Worm (Caenorhabditis elegans) whole organism, L1 larva: Measurements from ENCODE around the gene lgc-11.

Experiments used
- C16A3.4 ChIP-seq: fragments of 150-350 bp; optimal IDR thresholded peaks from 2 replicates; lab custom pipeline; 2014; ENCODE audit warnings: missing biosample characterization, missing genetic modification characterization
- blmp-1 ChIP-seq: fragments of 150-350 bp; optimal IDR thresholded peaks from 2 replicates; lab custom pipeline; 2014; ENCODE audit warnings: missing biosample characterization, missing genetic modification characterization
- ceh-63 ChIP-seq: fragments of 200-800 bp; sonication (Bioruptor generic); optimal IDR thresholded peaks from 2 replicates; lab custom pipeline; 2018; ENCODE audit warnings: mild to moderate bottlenecking, missing genetic modification characterization, missing compliant biosample characterization
- ceh-82 ChIP-seq, 3 experiments: fragments of 150-350 bp in 1 of 3; sonication (generic microtip) in 2 of 3; optimal IDR thresholded peaks; 2 replicates each; lab custom pipeline; 2014 to 2017; ENCODE audit warnings: missing biosample characterization in 3 of 3, missing genetic modification characterization in 3 of 3
- dpl-1 ChIP-seq, 3 experiments: fragments of 150-350 bp in 2 of 3; sonication (generic microtip) in 1 of 3; optimal IDR thresholded peaks; 2 replicates each; lab custom pipeline; 2014 to 2017; ENCODE audit warnings: missing biosample characterization in 3 of 3, missing genetic modification characterization in 3 of 3, missing genetic modification reagents in 3 of 3
- efl-1 ChIP-seq, 4 experiments: fragments of 150-350 bp; optimal IDR thresholded peaks in 3 of 4; peaks in 1 of 4; 1 replicate in 1 of 4; 2 replicates in 3 of 4; lab custom pipeline; 2014; ENCODE audit warnings: missing biosample characterization in 2 of 4, missing genetic modification characterization in 2 of 4, missing genetic modification reagents in 2 of 4
- egl-13 ChIP-seq: sonication (generic microtip); optimal IDR thresholded peaks from 2 replicates; lab custom pipeline; 2016; ENCODE audit warnings: missing genotype, missing genetic modification reagents, missing genetic modification characterization, missing compliant biosample characterization
- elt-2 ChIP-seq: sonication (generic microtip); optimal IDR thresholded peaks from 2 replicates; lab custom pipeline; 2016; ENCODE audit warnings: missing genetic modification characterization, mild to moderate bottlenecking, inconsistent platforms, missing compliant biosample characterization, missing genetic modification reagents
- elt-3 ChIP-seq, 6 experiments: fragments of 150-350 bp in 1 of 6; sonication (generic microtip); optimal IDR thresholded peaks; 2 replicates each; lab custom pipeline; 2017 to 2018; ENCODE audit warnings: missing biosample characterization in 6 of 6, missing genetic modification characterization in 6 of 6, inconsistent platforms in 1 of 6
- ets-5 ChIP-seq: fragments of 200-800 bp; sonication (Bioruptor generic); IDR thresholded peaks from 2 replicates; pipeline ENCODE4 v1.3.6; 2022; ENCODE audit warnings: missing genetic modification characterization, missing compliant biosample characterization
- fos-1 ChIP-seq: fragments of 150-350 bp; optimal IDR thresholded peaks from 2 replicates; lab custom pipeline; 2014; ENCODE audit warnings: missing biosample characterization, missing genetic modification characterization
- isw-1 ChIP-seq: fragments of 200-800 bp; sonication (Bioruptor generic); IDR thresholded peaks from 2 replicates; pipeline ENCODE4 v1.3.6; 2022; ENCODE audit warnings: missing genetic modification characterization, missing compliant biosample characterization
- lin-14 ChIP-seq: fragments of 200-800 bp; sonication (Bioruptor generic); optimal IDR thresholded peaks from 2 replicates; lab custom pipeline; 2018; ENCODE audit warnings: mild to moderate bottlenecking, missing genetic modification characterization, moderate library complexity, missing compliant biosample characterization
- lin-35 ChIP-seq, 2 experiments: fragments of 150-350 bp; optimal IDR thresholded peaks; 2 replicates each; lab custom pipeline; 2014; ENCODE audit warnings: missing biosample characterization in 2 of 2, missing genetic modification characterization in 2 of 2, missing genetic modification reagents in 2 of 2
- lir-3 ChIP-seq: sonication (generic microtip); optimal IDR thresholded peaks from 2 replicates; lab custom pipeline; 2016; ENCODE audit warnings: mild to moderate bottlenecking, missing genetic modification characterization, moderate library complexity, missing compliant biosample characterization; ENCODE audit not compliant: poor library complexity
- lsy-2 ChIP-seq, 2 experiments: fragments of 150-350 bp; optimal IDR thresholded peaks; 2 replicates each; lab custom pipeline; 2014; ENCODE audit warnings: missing biosample characterization in 2 of 2, missing genetic modification characterization in 2 of 2
- mdl-1 ChIP-seq, 2 experiments: fragments of 150-350 bp; optimal IDR thresholded peaks; 2 replicates each; lab custom pipeline; 2014 to 2017; ENCODE audit warnings: missing biosample characterization in 2 of 2, missing genetic modification characterization in 2 of 2, inconsistent platforms in 1 of 2
- mep-1 ChIP-seq: fragments of 150-350 bp; optimal IDR thresholded peaks from 2 replicates; lab custom pipeline; 2014; ENCODE audit warnings: missing biosample characterization, missing genetic modification characterization
- nhr-12 ChIP-seq: sonication (generic microtip); optimal IDR thresholded peaks from 2 replicates; lab custom pipeline; 2017; ENCODE audit warnings: missing biosample characterization, missing genetic modification characterization
- nhr-20 ChIP-seq: sonication (generic microtip); optimal IDR thresholded peaks from 2 replicates; lab custom pipeline; 2016; ENCODE audit warnings: mild to moderate bottlenecking, missing genetic modification characterization, missing compliant biosample characterization
- nhr-47 ChIP-seq: sonication (generic microtip); optimal IDR thresholded peaks from 2 replicates; lab custom pipeline; 2016; ENCODE audit warnings: mild to moderate bottlenecking, missing genetic modification characterization, moderate library complexity, missing compliant biosample characterization
- nhr-71 ChIP-seq: sonication (generic microtip); optimal IDR thresholded peaks from 2 replicates; lab custom pipeline; 2016; ENCODE audit warnings: mild to moderate bottlenecking, missing genetic modification characterization, moderate library complexity, missing compliant biosample characterization
- nhr-77 ChIP-seq: fragments of 150-350 bp; optimal IDR thresholded peaks from 2 replicates; lab custom pipeline; 2014; ENCODE audit warnings: missing biosample characterization, missing genetic modification characterization
- nhr-84 ChIP-seq: sonication (generic microtip); optimal IDR thresholded peaks from 2 replicates; lab custom pipeline; 2017; ENCODE audit warnings: missing biosample characterization, missing genetic modification characterization
- pqm-1 ChIP-seq: sonication (generic microtip); optimal IDR thresholded peaks from 3 replicates; lab custom pipeline; 2017; ENCODE audit warnings: missing biosample characterization, missing genetic modification characterization
- rnt-1 ChIP-seq: sonication (generic microtip); optimal IDR thresholded peaks from 2 replicates; lab custom pipeline; 2016; ENCODE audit warnings: mild to moderate bottlenecking, missing genetic modification characterization, moderate library complexity, missing compliant biosample characterization
- skn-1 ChIP-seq: fragments of 150-350 bp; optimal IDR thresholded peaks from 2 replicates; lab custom pipeline; 2014; ENCODE audit warnings: missing biosample characterization, missing genetic modification characterization
- snu-23 ChIP-seq: sonication (generic microtip); optimal IDR thresholded peaks from 2 replicates; lab custom pipeline; 2016; ENCODE audit warnings: missing genetic modification characterization, missing compliant biosample characterization
- swsn-7 ChIP-seq: sonication (generic microtip); optimal IDR thresholded peaks from 2 replicates; lab custom pipeline; 2016; ENCODE audit warnings: missing genetic modification characterization, missing compliant biosample characterization
- unc-130 ChIP-seq: fragments of 150-350 bp; optimal IDR thresholded peaks from 2 replicates; lab custom pipeline; 2017; ENCODE audit warnings: missing biosample characterization, missing genetic modification characterization, inconsistent platforms
- unc-62 ChIP-seq: fragments of 150-350 bp; optimal IDR thresholded peaks from 2 replicates; lab custom pipeline; 2014; ENCODE audit warnings: missing biosample characterization, missing genetic modification reagents, missing genetic modification characterization
- unc-86 ChIP-seq: sonication (generic microtip); optimal IDR thresholded peaks from 2 replicates; lab custom pipeline; 2016; ENCODE audit warnings: missing genetic modification characterization, missing compliant biosample characterization
- zag-1 ChIP-seq: fragments of 150-350 bp; optimal IDR thresholded peaks from 2 replicates; lab custom pipeline; 2014; ENCODE audit warnings: missing biosample characterization, missing genetic modification characterization
- ztf-11 ChIP-seq, 2 experiments: sonication (generic microtip); optimal IDR thresholded peaks; 2 replicates each; lab custom pipeline; 2016 to 2017; ENCODE audit warnings: missing genetic modification characterization in 2 of 2, missing biosample characterization in 1 of 2, missing compliant biosample characterization in 1 of 2

The lgc-11 gene

ce11 chrX:7493020-7493419, 13.4 kb downstream of the lgc-11 start, which contains the start of gene F48E3.2:
TSS of gene F48E3.2 (minus strand) at chrX:7493120.
- TF ChIP-seq skn-1 (tag; lab: Kevin White, UChicago) = no peak
- no peak for TF ChIP-seq C16A3.4 (tag; lab: Kevin White, UChicago)
- TF ChIP-seq efl-1 (optimal IDR thresholded peaks at IDR 0.05; lab: Kevin White, UChicago) = no peak
- peak in 1 of 2 experiments; percentile 27 for TF ChIP-seq efl-1 (GFP tag; optimal IDR thresholded peaks at IDR 0.05 in 1 of 2; lab: Kevin White, UChicago)
- TF ChIP-seq elt-3 (tag; optimal IDR thresholded peaks at IDR 0.05; lab: Kevin White, UChicago) = no peak
- TF ChIP-seq swsn-7 (tag; lab: Kevin White, UChicago) = no peak

ce11 chrX:7491521-7491920, 14.9 kb downstream of the lgc-11 start:
- TF ChIP-seq lin-14 (GFP tag; lab: Kevin White, UChicago) (peak; percentile 58), fos-1 (tag; lab: Kevin White, UChicago) (no peak), nhr-12 (tag; lab: Kevin White, UChicago) (no peak), nhr-77 (no peak)

DNA sequence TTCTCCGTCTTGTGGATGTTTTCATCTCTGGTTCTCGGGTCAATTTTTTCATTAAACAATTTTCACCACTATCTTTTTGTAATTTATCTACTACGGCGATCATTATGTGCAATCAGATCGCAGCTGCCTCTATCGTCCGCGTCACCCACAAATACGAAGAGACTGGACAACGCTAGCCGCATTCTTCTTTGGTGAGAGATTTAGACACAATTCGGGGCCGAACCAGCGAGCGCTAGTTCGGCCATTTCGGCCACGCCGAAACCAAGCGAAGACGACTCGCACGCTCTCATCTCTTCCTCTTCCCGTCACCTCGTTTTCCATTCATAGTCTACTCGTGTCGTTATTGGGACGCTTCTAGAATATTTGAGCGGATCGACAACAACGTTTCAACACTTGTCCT, 20.7 kb downstream of the lgc-11 start, which contains the start of gene gly-12:
Gene gly-12 (plus strand): TSS at position 117 of the 400 bp plus-strand sequence.
- TF ChIP-seq mdl-1 (tag; optimal IDR thresholded peaks at IDR 0.05; lab: Kevin White, UChicago) (peak in 1 of 2 experiments; percentile 7), swsn-7 (tag; lab: Kevin White, UChicago) (no peak), unc-62 (GFP tag; lab: Kevin White, UChicago) (no peak), nhr-47 (peak; percentile 13), lsy-2 (tag; optimal IDR thresholded peaks at IDR 0.05; lab: Kevin White, UChicago) (peak in 1 of 2 experiments; percentile 18), rnt-1 (tag; lab: Kevin White, UChicago) (peak; percentile 69), ets-5 (GFP tag; lab: Robert Waterston, UW) (no peak), unc-86 (peak; percentile 43), nhr-84 (tag; lab: Kevin White, UChicago) (no peak), lin-35 (GFP tag; optimal IDR thresholded peaks at IDR 0.05; lab: Kevin White, UChicago) (peak; percentile 1 to 5), unc-130 (peak; percentile 25), nhr-71 (peak; percentile 42), nhr-20 (tag; lab: Kevin White, UChicago) (peak; percentile 50), ceh-82 (tag; optimal IDR thresholded peaks at IDR 0.05; lab: Kevin White, UChicago) (peak in 2 of 3 experiments; percentile 6 to 59), skn-1 (tag; lab: Kevin White, UChicago) (peak; percentile 21), ztf-11 (tag; optimal IDR thresholded peaks at IDR 0.05; lab: Kevin White, UChicago) (no peak), zag-1 (no peak), dpl-1 (GFP tag; optimal IDR thresholded peaks at IDR 0.05; lab: Kevin White, UChicago) (peak in 1 of 3 experiments; percentile 5), snu-23 (GFP tag; lab: Kevin White, UChicago) (peak; percentile 53), lin-14 (GFP tag; lab: Kevin White, UChicago) (peak; percentile 84), blmp-1 (tag; lab: Kevin White, UChicago) (peak; percentile 66), mep-1 (tag; lab: Kevin White, UChicago) (peak; percentile 58), C16A3.4 (tag; lab: Kevin White, UChicago) (peak; percentile 2), ceh-63 (no peak)

- TF ChIP-seq lir-3 (tag; lab: Kevin White, UChicago) (no peak), elt-2 (tag; lab: Kevin White, UChicago) (no peak), mdl-1 (tag; optimal IDR thresholded peaks at IDR 0.05; lab: Kevin White, UChicago) (no peak), pqm-1 (no peak), nhr-84 (tag; lab: Kevin White, UChicago) (no peak), egl-13 (tag; lab: Kevin White, UChicago) (no peak), isw-1 (no peak)
Observed at ce11 chrX:7480756-7481155, 25.7 kb downstream of the lgc-11 start, which contains the start of gene F48E3.9. TSS of gene F48E3.9 (plus strand) at chrX:7481056.
